Fruit fly (Drosophila melanogaster): ENCODE results near the gene Gba1a.

Gba1a gene

dm6 chr3R:23725711-23726349, 25.4 kb downstream of the Gba1a start (continued):
- no peak for TF ChIP-seq CG11560 (tag; IDR thresholded peaks at IDR 0.05)
- TF ChIP-seq HLHmδ (GFP tag; optimal IDR thresholded peaks at IDR 0.05): no peak
- no peak for TF ChIP-seq pzg (GFP tag; optimal IDR thresholded peaks at IDR 0.05)
- no peak for TF ChIP-seq CG6175 (GFP tag; IDR thresholded peaks at IDR 0.05)
- no peak for TF ChIP-seq hkb (optimal IDR thresholded peaks at IDR 0.05)
- no peak for TF ChIP-seq hkb (GFP tag; IDR thresholded peaks at IDR 0.05)
- TF ChIP-seq CG9817 (tag; optimal IDR thresholded peaks at IDR 0.05): no peak
- TF ChIP-seq Mad (GFP tag; optimal IDR thresholded peaks at IDR 0.05): no peak
- no peak for TF ChIP-seq CG14014 (GFP tag; IDR thresholded peaks at IDR 0.05)
- peak; percentile 55 for TF ChIP-seq CG12769 (tag; optimal IDR thresholded peaks at IDR 0.05)
- TF ChIP-seq CG3407 (GFP tag; optimal IDR thresholded peaks at IDR 0.05): peak; percentile 10
- TF ChIP-seq D (optimal IDR thresholded peaks at IDR 0.05): no peak
- no peak for TF ChIP-seq D (GFP tag; optimal IDR thresholded peaks at IDR 0.05)
- TF ChIP-seq salm (tag; optimal IDR thresholded peaks at IDR 0.05): peak; percentile 28
- TF ChIP-seq mirr (GFP tag; optimal IDR thresholded peaks at IDR 0.05): peak; percentile 63
- TF ChIP-seq CG5953 (GFP tag; IDR thresholded peaks at IDR 0.05): no peak
- no peak for TF ChIP-seq hbn (GFP tag; IDR thresholded peaks at IDR 0.05; ENCODE audit: partially characterized antibody)
- no peak for TF ChIP-seq CG8924 (tag; optimal IDR thresholded peaks at IDR 0.05)
- TF ChIP-seq CG9215 (GFP tag; IDR thresholded peaks at IDR 0.05): no peak
- no peak for TF ChIP-seq jumu (GFP tag; optimal IDR thresholded peaks at IDR 0.05)
- TF ChIP-seq CG13894 (tag; optimal IDR thresholded peaks at IDR 0.05): peak; percentile 93
- no peak for TF ChIP-seq Drgx (GFP tag; IDR thresholded peaks at IDR 0.05)
- TF ChIP-seq en (GFP tag; optimal IDR thresholded peaks at IDR 0.05): no peak
- no peak for TF ChIP-seq CG4820 (GFP tag; optimal IDR thresholded peaks at IDR 0.05)
- TF ChIP-seq Asciz (GFP tag; optimal IDR thresholded peaks at IDR 0.05): peak; percentile 45
- no peak for TF ChIP-seq D19B (GFP tag; optimal IDR thresholded peaks at IDR 0.05)
- TF ChIP-seq CG4617 (GFP tag; optimal IDR thresholded peaks at IDR 0.05; ENCODE audit: borderline replicate concordance): no peak
- TF ChIP-seq twi (tag; optimal IDR thresholded peaks at IDR 0.05): no peak
- peak; percentile 71 for TF ChIP-seq ftz-f1 (GFP tag; optimal IDR thresholded peaks at IDR 0.05)
- no peak for TF ChIP-seq da (GFP tag; optimal IDR thresholded peaks at IDR 0.05)
- no peak for TF ChIP-seq Sin3A (optimal IDR thresholded peaks at IDR 0.05)
- TF ChIP-seq CG2199 (GFP tag; IDR thresholded peaks at IDR 0.05): no peak
- no peak for TF ChIP-seq Vsx1 (GFP tag; optimal IDR thresholded peaks at IDR 0.05)
- TF ChIP-seq HHEX (GFP tag; optimal IDR thresholded peaks at IDR 0.05): no peak
- no peak for TF ChIP-seq grn (GFP tag; optimal IDR thresholded peaks at IDR 0.05)
- no peak for TF ChIP-seq Ssrp (tag; optimal IDR thresholded peaks at IDR 0.05)
- TF ChIP-seq CoRest (tag; optimal IDR thresholded peaks at IDR 0.05): peak; percentile 20
- TF ChIP-seq CG5180 (GFP tag; optimal IDR thresholded peaks at IDR 0.05): peak; percentile 36
- TF ChIP-seq Eip74EF (GFP tag; optimal IDR thresholded peaks at IDR 0.05): no peak
- TF ChIP-seq CG34422 (GFP tag; IDR thresholded peaks at IDR 0.05): no peak
- TF ChIP-seq CG12236 (GFP tag; optimal IDR thresholded peaks at IDR 0.05): no peak
- TF ChIP-seq Pdp1 (GFP tag; optimal IDR thresholded peaks at IDR 0.05): peak in 1 of 2 experiments; percentile 51
- no peak for TF ChIP-seq CG10267 (tag; optimal IDR thresholded peaks at IDR 0.05)
- no peak for TF ChIP-seq Poxn (GFP tag; IDR thresholded peaks at IDR 0.05)
- TF ChIP-seq CG7839 (tag; optimal IDR thresholded peaks at IDR 0.05): no peak
- TF ChIP-seq Oaz (GFP tag; IDR thresholded peaks at IDR 0.05): no peak
- TF ChIP-seq CG8359 (GFP tag; optimal IDR thresholded peaks at IDR 0.05; ENCODE audit: borderline replicate concordance): no peak
- TF ChIP-seq CG9437 (GFP tag; optimal IDR thresholded peaks at IDR 0.05): peak; percentile 26
- TF ChIP-seq Atf3 (GFP tag; optimal IDR thresholded peaks at IDR 0.05): no peak
- TF ChIP-seq CTCF (GFP tag; optimal IDR thresholded peaks at IDR 0.05): no peak
- TF ChIP-seq lola (GFP tag; optimal IDR thresholded peaks at IDR 0.05): no peak
